Worm (Caenorhabditis elegans): ENCODE measurements around the gene F41C3.8.

- TF ChIP-seq scrt-1 (GFP tag; IDR thresholded peaks at IDR 0.05) (no peak), sea-1 (GFP tag; conservative IDR thresholded peaks at IDR 0.05) (no peak), ama-1 (optimal IDR thresholded peaks at IDR 0.05) (no peak), tra-4 (tag; optimal IDR thresholded peaks at IDR 0.05) (no peak), F13C5.2 (tag; optimal IDR thresholded peaks at IDR 0.05) (no peak)
Observed at ce11 chrII:4710813-4711212, 5.0 kb upstream of the F41C3.8 start.
